Fruit fly (Drosophila melanogaster) whole organism, wandering third instar larva: Measurements from ENCODE around the gene CG13251.

Experiments used
- Abd-B ChIP-seq: fragments of >200 bp; optimal IDR thresholded peaks from 2 replicates; lab custom pipeline; 2017; ENCODE audit warnings: missing biosample characterization, missing genetic modification characterization
- CG32264 ChIP-seq: fragments of 200-800 bp; sonication (Bioruptor generic); optimal IDR thresholded peaks from 2 replicates; lab custom pipeline; 2016; ENCODE audit warnings: missing biosample characterization, missing genetic modification characterization
- CG9705 ChIP-seq: fragments of 200-800 bp; sonication (Bioruptor generic); optimal IDR thresholded peaks from 2 replicates; lab custom pipeline; 2018; ENCODE audit warnings: missing biosample characterization, mild to moderate bottlenecking, missing genetic modification characterization
- CrebA ChIP-seq: fragments of 200-800 bp; sonication (Bioruptor generic); optimal IDR thresholded peaks from 2 replicates; lab custom pipeline; 2016; ENCODE audit warnings: missing biosample characterization, mild to moderate bottlenecking, missing genetic modification characterization, borderline replicate concordance
- Dif ChIP-seq: fragments of 200-275, 200-300 bp; sonication (Bioruptor generic); optimal IDR thresholded peaks from 2 replicates; lab custom pipeline; 2018; ENCODE audit warnings: missing biosample characterization, missing genetic modification characterization; ENCODE audit not compliant: partially characterized antibody
- GATAd ChIP-seq: sonication (Bioruptor generic); optimal IDR thresholded peaks from 2 replicates; lab custom pipeline; 2016; ENCODE audit warnings: missing biosample characterization, missing genetic modification characterization
- HLH106 ChIP-seq: fragments of 200-800 bp; optimal IDR thresholded peaks from 3 replicates; lab custom pipeline; 2019; ENCODE audit warnings: missing biosample characterization, mild to moderate bottlenecking, missing genetic modification characterization, moderate library complexity
- Hnf4 ChIP-seq: fragments of 200-800 bp; sonication (Bioruptor generic); optimal IDR thresholded peaks from 2 replicates; lab custom pipeline; 2016; ENCODE audit warnings: missing biosample characterization, mild to moderate bottlenecking, missing genetic modification characterization
- Hr83 ChIP-seq: fragments of 200-300 bp; sonication (Bioruptor generic); optimal IDR thresholded peaks from 2 replicates; lab custom pipeline; 2016; ENCODE audit warnings: missing biosample characterization, mild to moderate bottlenecking, missing genetic modification characterization, moderate library complexity; ENCODE audit not compliant: poor library complexity, severe bottlenecking
- Jra ChIP-seq: sonication (Bioruptor generic); optimal IDR thresholded peaks from 2 replicates; lab custom pipeline; 2016; ENCODE audit warnings: missing biosample characterization, missing genetic modification characterization
- Mio ChIP-seq: sonication (Bioruptor generic); optimal IDR thresholded peaks from 2 replicates; lab custom pipeline; 2016; ENCODE audit warnings: missing biosample characterization, missing genetic modification characterization
- Myc ChIP-seq: fragments of >200 bp; optimal IDR thresholded peaks from 2 replicates; lab custom pipeline; 2017
- N ChIP-seq: fragments of >200 bp; optimal IDR thresholded peaks from 2 replicates; lab custom pipeline; 2018; ENCODE audit warnings: missing biosample characterization, missing external identifiers, missing genetic modification characterization
- OdsH ChIP-seq: fragments of 200-800 bp; sonication (Bioruptor generic); optimal IDR thresholded peaks from 2 replicates; lab custom pipeline; 2016; ENCODE audit warnings: missing biosample characterization, mild to moderate bottlenecking, missing genetic modification characterization
- Rel ChIP-seq, 2 experiments: fragments of 200-800 bp; sonication (Bioruptor generic) in 1 of 2; optimal IDR thresholded peaks; 2 replicates in 1 of 2; 3 replicates in 1 of 2; lab custom pipeline; 2016 to 2019; ENCODE audit warnings: mild to moderate bottlenecking in 2 of 2, missing biosample characterization in 2 of 2, missing genetic modification characterization in 2 of 2, moderate library complexity in 1 of 2
- Sp1 ChIP-seq: fragments of 200-800 bp; sonication (Bioruptor generic); optimal IDR thresholded peaks from 3 replicates; lab custom pipeline; 2019; ENCODE audit warnings: missing biosample characterization, mild to moderate bottlenecking, missing genetic modification characterization, moderate library complexity
- Vsx2 ChIP-seq: fragments of 200-300, 225-300 bp; sonication (Bioruptor generic); optimal IDR thresholded peaks from 2 replicates; lab custom pipeline; 2018; ENCODE audit warnings: missing biosample characterization, missing genetic modification characterization; ENCODE audit not compliant: partially characterized antibody
- br ChIP-seq: fragments of 200-800 bp; sonication (Bioruptor generic); optimal IDR thresholded peaks from 2 replicates; lab custom pipeline; 2016; ENCODE audit warnings: missing biosample characterization, missing genetic modification characterization
- brk ChIP-seq: fragments of 200-800 bp; sonication (Bioruptor generic); optimal IDR thresholded peaks from 2 replicates; lab custom pipeline; 2016; ENCODE audit warnings: missing biosample characterization, mild to moderate bottlenecking, missing genetic modification characterization
- dmrt93B ChIP-seq: fragments of 200-800 bp; sonication (Bioruptor generic); optimal IDR thresholded peaks from 2 replicates; lab custom pipeline; 2018; ENCODE audit warnings: missing biosample characterization, mild to moderate bottlenecking, missing genetic modification characterization
- dsf ChIP-seq: sonication (Bioruptor generic); optimal IDR thresholded peaks from 2 replicates; lab custom pipeline; 2016; ENCODE audit warnings: missing biosample characterization, missing genetic modification characterization, borderline replicate concordance
- ey ChIP-seq: fragments of 200-800 bp; sonication (Bioruptor generic); optimal IDR thresholded peaks from 2 replicates; lab custom pipeline; 2016; ENCODE audit warnings: missing biosample characterization, missing genetic modification characterization
- foxo ChIP-seq, 2 experiments: fragments of 200-800 bp; sonication (Bioruptor generic); optimal IDR thresholded peaks; 2 replicates in 1 of 2; 3 replicates in 1 of 2; lab custom pipeline; 2016 to 2017; ENCODE audit warnings: missing biosample characterization in 2 of 2, missing genetic modification characterization in 2 of 2
- fru ChIP-seq: fragments of 200-800 bp; sonication (Bioruptor generic); optimal IDR thresholded peaks from 3 replicates; lab custom pipeline; 2016; ENCODE audit warnings: missing biosample characterization, mild to moderate bottlenecking, missing genetic modification characterization
- h ChIP-seq: fragments of 200-800 bp; sonication (Bioruptor generic); optimal IDR thresholded peaks from 3 replicates; lab custom pipeline; 2016; ENCODE audit warnings: missing biosample characterization, mild to moderate bottlenecking, missing genetic modification characterization
- jim ChIP-seq: fragments of 175-275, 200-325 bp; sonication (Bioruptor generic); optimal IDR thresholded peaks from 2 replicates; lab custom pipeline; 2016; ENCODE audit warnings: missing biosample characterization, mild to moderate bottlenecking, missing genetic modification characterization
- psq ChIP-seq: fragments of 200-800 bp; sonication (Bioruptor generic); optimal IDR thresholded peaks from 3 replicates; lab custom pipeline; 2017; ENCODE audit warnings: missing biosample characterization, mild to moderate bottlenecking, missing genetic modification characterization, moderate library complexity
- rgr ChIP-seq: fragments of 200-800 bp; sonication (Bioruptor generic); optimal IDR thresholded peaks from 3 replicates; lab custom pipeline; 2016; ENCODE audit warnings: missing biosample characterization, mild to moderate bottlenecking, missing genetic modification characterization
- sage ChIP-seq: fragments of 200-800 bp; sonication (Bioruptor generic); optimal IDR thresholded peaks from 2 replicates; lab custom pipeline; 2016; ENCODE audit warnings: missing biosample characterization, mild to moderate bottlenecking, missing genetic modification characterization
- sv ChIP-seq: fragments of 200-800 bp; sonication (Bioruptor generic); optimal IDR thresholded peaks from 3 replicates; lab custom pipeline; 2016; ENCODE audit warnings: missing biosample characterization, missing genetic modification characterization
- tai ChIP-seq: sonication (Bioruptor generic); optimal IDR thresholded peaks from 2 replicates; lab custom pipeline; 2016; ENCODE audit warnings: missing biosample characterization, missing genetic modification characterization
- woc ChIP-seq: sonication (Bioruptor generic); optimal IDR thresholded peaks from 2 replicates; lab custom pipeline; 2016; ENCODE audit warnings: missing biosample characterization, mild to moderate bottlenecking, missing genetic modification characterization

Gene CG13251

DNA sequence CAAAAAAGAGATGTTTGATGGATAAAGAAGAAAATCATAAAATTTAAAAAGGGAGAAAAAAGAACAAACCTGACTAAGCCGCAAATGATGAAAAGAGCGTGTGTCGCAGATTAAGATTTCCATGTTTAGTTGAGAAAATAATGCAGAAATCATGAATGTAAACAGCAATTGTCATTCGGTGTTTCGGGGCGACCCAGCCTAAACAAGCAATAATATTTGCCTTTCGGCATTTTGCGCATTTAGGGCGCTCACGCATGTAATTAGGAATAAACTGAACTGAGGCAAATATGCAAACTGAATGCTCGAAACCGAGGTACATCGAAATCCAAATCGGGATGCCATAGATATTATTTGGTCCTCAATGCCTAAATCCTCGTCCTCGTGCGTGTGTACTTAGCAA, 7.8 kb upstream of the CG13251 start:
- TF ChIP-seq N: no peak
- no peak for TF ChIP-seq jim (GFP tag; lab: Kevin White, UChicago)

DNA sequence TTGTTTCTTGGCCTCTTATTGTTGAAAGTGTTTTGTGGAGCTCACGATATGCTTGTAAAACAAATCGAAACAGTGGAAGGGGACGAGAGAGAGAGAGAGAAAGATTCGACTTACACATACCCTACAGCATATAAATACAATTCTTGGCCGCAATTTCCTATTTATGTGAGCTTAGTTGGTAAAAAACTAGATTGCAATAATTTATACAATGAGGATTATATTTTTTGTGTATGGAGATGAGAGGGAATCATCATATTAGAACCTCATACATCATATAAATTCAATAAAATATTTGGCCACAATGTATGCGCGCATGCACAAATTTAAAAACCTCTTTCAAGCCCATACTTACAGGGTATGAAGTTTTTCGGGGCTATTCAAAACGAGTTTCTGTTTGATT, 6.4 kb upstream of the CG13251 start:
- TF ChIP-seq CrebA (GFP tag; lab: Kevin White, UChicago): no peak
- peak; percentile 14 for TF ChIP-seq dmrt93B (GFP tag; lab: Kevin White, UChicago)
- TF ChIP-seq OdsH (GFP tag; lab: Kevin White, UChicago): peak; percentile 42
- peak; percentile 48 for TF ChIP-seq rgr
- peak in 1 of 2 experiments; percentile 27 for TF ChIP-seq foxo (GFP tag; optimal IDR thresholded peaks at IDR 0.05; lab: Kevin White, UChicago)
- peak; percentile 50 for TF ChIP-seq woc (GFP tag; lab: Kevin White, UChicago)
- TF ChIP-seq CG9705 (GFP tag; lab: Kevin White, UChicago): no peak
- no peak for TF ChIP-seq Jra
- peak; percentile 51 for TF ChIP-seq h (GFP tag; lab: Kevin White, UChicago)
- peak; percentile 36 for TF ChIP-seq fru (GFP tag; lab: Kevin White, UChicago)
- TF ChIP-seq Myc (lab: Kevin White, UChicago): no peak
- TF ChIP-seq brk (GFP tag; lab: Kevin White, UChicago): no peak
- peak; percentile 16 for TF ChIP-seq psq (GFP tag; lab: Kevin White, UChicago)
- TF ChIP-seq ey: peak; percentile 46
- peak; percentile 26 for TF ChIP-seq Sp1 (GFP tag; lab: Kevin White, UChicago)
- peak; percentile 54 for TF ChIP-seq HLH106 (tag; lab: Kevin White, UChicago)
- TF ChIP-seq br (GFP tag; lab: Kevin White, UChicago): peak; percentile 18
- TF ChIP-seq, all 38 proteins: peak for 12

DNA sequence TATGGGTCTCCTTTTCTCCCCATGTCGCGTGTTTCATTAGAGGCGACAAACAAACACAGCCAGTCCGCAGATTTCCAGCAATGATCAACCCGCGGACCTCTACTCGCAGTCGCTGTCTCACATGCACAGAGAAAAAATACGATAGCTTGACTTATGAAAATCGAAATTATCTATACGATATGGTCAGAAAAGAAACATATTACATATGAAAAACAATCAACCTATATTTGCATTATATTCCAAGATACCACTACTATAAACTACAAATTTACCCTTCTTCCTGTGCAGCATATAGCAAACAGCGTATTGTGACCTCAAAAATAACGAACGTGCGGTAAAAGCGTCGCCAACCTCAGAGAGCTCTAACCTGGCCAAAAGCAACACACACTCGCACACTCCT, 5.2 kb upstream of the CG13251 start:
- TF ChIP-seq Dif (GFP tag; lab: Kevin White, UChicago) (no peak), N (no peak), h (GFP tag; lab: Kevin White, UChicago) (no peak), Jra (no peak), dmrt93B (GFP tag; lab: Kevin White, UChicago) (no peak), HLH106 (tag; lab: Kevin White, UChicago) (no peak), CG9705 (GFP tag; lab: Kevin White, UChicago) (no peak), rgr (no peak), Rel (GFP tag; optimal IDR thresholded peaks at IDR 0.05; lab: Kevin White, UChicago) (no peak), Rel (tag; optimal IDR thresholded peaks at IDR 0.05; lab: Kevin White, UChicago) (no peak), Sp1 (GFP tag; lab: Kevin White, UChicago) (no peak), tai (GFP tag; lab: Kevin White, UChicago) (no peak), Mio (GFP tag; lab: Kevin White, UChicago) (no peak), Hr83 (no peak), Hnf4 (no peak), CG32264 (GFP tag; lab: Kevin White, UChicago) (no peak), foxo (GFP tag; optimal IDR thresholded peaks at IDR 0.05; lab: Kevin White, UChicago) (no peak), Myc (lab: Kevin White, UChicago) (no peak), woc (GFP tag; lab: Kevin White, UChicago) (no peak)
- TF ChIP-seq, all 38 proteins: peak for 0

DNA sequence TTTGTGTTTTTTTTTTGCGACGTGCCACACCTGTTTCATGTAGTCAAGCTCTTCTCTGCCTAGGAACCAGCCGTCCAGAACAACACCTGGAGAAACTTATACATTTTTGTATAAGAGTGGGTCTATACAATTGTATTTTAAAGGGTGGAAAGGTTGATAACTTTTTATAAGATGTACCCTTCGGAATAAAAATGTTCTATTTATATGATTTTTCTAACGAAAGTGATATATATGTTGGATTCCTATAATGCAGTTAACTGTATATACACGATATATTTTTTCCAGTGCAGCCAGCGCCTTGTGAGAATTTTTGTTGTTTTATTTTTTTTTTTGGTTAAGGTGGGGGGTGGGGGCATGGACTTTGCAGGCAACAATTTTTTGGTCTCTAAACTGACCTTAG, 4.7 kb upstream of the CG13251 start:
- TF ChIP-seq N: no peak
- TF ChIP-seq woc (GFP tag; lab: Kevin White, UChicago): no peak
- no peak for TF ChIP-seq rgr
- no peak for TF ChIP-seq Jra
- no peak for TF ChIP-seq dsf (GFP tag; lab: Kevin White, UChicago)
- no peak for TF ChIP-seq ey
- no peak for TF ChIP-seq Hnf4
- TF ChIP-seq CrebA (GFP tag; lab: Kevin White, UChicago): no peak
- no peak for TF ChIP-seq Dif (GFP tag; lab: Kevin White, UChicago)
- no peak for TF ChIP-seq GATAd (GFP tag; lab: Kevin White, UChicago)
- no peak for TF ChIP-seq Sp1 (GFP tag; lab: Kevin White, UChicago)
- TF ChIP-seq Hr83: no peak
- TF ChIP-seq Myc (lab: Kevin White, UChicago): no peak
- no peak for TF ChIP-seq Abd-B (GFP tag; lab: Kevin White, UChicago)
- TF ChIP-seq dmrt93B (GFP tag; lab: Kevin White, UChicago): no peak
- no peak for TF ChIP-seq fru (GFP tag; lab: Kevin White, UChicago)

DNA sequence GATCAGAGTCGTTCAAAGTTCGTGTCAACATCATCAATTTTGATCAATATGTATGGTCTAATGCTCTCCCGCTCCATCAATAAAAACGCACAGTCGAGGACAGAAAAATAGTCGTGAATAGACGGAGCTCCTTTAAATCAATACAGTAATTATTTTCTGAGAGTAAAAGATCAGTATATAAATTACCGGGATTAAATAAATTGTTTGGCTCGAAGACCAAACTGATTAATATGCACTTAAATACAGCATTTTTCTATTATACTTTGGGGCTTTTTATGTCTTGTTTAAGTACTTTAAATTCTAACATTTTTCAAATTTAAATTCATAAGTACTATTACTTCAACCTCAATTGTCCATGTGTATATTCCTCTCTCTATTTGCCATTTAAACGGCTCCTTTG, 2.5 kb upstream of the CG13251 start:
- TF ChIP-seq sv (GFP tag; lab: Kevin White, UChicago) (peak; percentile 15), Vsx2 (GFP tag; lab: Kevin White, UChicago) (no peak), sage (GFP tag; lab: Kevin White, UChicago) (no peak), tai (GFP tag; lab: Kevin White, UChicago) (no peak)
- TF ChIP-seq, all 38 proteins: peak for 1
